Fruit fly (Drosophila melanogaster) S2 (cell line): ENCODE data around the gene pdm2.

Source experiments
- CG8478 ChIP-seq: fragments of >200 bp; optimal IDR thresholded peaks from 2 replicates; lab custom pipeline; 2018
- CTCF ChIP-seq, 2 experiments: fragments of >200 bp; optimal IDR thresholded peaks; 2 replicates each; lab custom pipeline; 2018

- TF ChIP-seq CG8478 (lab: Kevin White, UChicago) (no peak), CTCF (optimal IDR thresholded peaks at IDR 0.05; lab: Kevin White, UChicago) (no peak)
Observed at dm6 chr2L:12612991-12613390, 44.0 kb upstream of the pdm2 start.
